Worm (Caenorhabditis elegans) whole organism, young adult: ENCODE results near the gene ccz-1.

Experiments
- B0019.2 ChIP-seq: fragments of 200-800 bp; sonication (Bioruptor generic); conservative IDR thresholded peaks from 2 replicates; pipeline ENCODE4 v1.3.6; 2022; ENCODE audit warnings: missing genetic modification reagents, missing genetic modification characterization, missing compliant biosample characterization
- B0035.1 ChIP-seq: sonication (generic microtip); optimal IDR thresholded peaks from 2 replicates; lab custom pipeline; 2016; ENCODE audit warnings: missing genetic modification characterization, mild to moderate bottlenecking, missing compliant biosample characterization, missing genotype, missing genetic modification reagents
- C17E4.6 ChIP-seq: fragments of 200-800 bp; sonication (Bioruptor generic); IDR thresholded peaks from 2 replicates; pipeline ENCODE4 v1.3.6; 2022; ENCODE audit warnings: missing genetic modification reagents, missing genetic modification characterization, missing compliant biosample characterization
- F37B4.10 ChIP-seq: fragments of 200-800 bp; sonication (Bioruptor generic); IDR thresholded peaks from 2 replicates; pipeline ENCODE4 v1.3.6; 2022; ENCODE audit warnings: missing genetic modification characterization, missing compliant biosample characterization
- F57A8.1 ChIP-seq: fragments of 200-800 bp; sonication (Bioruptor generic); optimal IDR thresholded peaks from 2 replicates; lab custom pipeline; 2018; ENCODE audit warnings: mild to moderate bottlenecking, missing genetic modification characterization, moderate library complexity, missing compliant biosample characterization
- K11D2.4 ChIP-seq: fragments of 200-800 bp; sonication (Bioruptor generic); IDR thresholded peaks from 2 replicates; pipeline ENCODE4 v1.3.6; 2022; ENCODE audit warnings: missing genetic modification reagents, missing genetic modification characterization, missing compliant biosample characterization
- T07F8.4 ChIP-seq: sonication (generic microtip); optimal IDR thresholded peaks from 2 replicates; lab custom pipeline; 2016; ENCODE audit warnings: mild to moderate bottlenecking, missing genetic modification characterization, moderate library complexity, missing compliant biosample characterization
- Y53G8AR.9 ChIP-seq: fragments of 200-800 bp; sonication (Bioruptor generic); conservative IDR thresholded peaks from 2 replicates; pipeline ENCODE4 v1.3.6; 2022; ENCODE audit warnings: missing genetic modification reagents, missing genetic modification characterization, missing compliant biosample characterization
- Y67H2A.10 ChIP-seq: fragments of 200-800 bp; sonication (Bioruptor generic); conservative IDR thresholded peaks from 2 replicates; pipeline ENCODE4 v1.3.6; 2022; ENCODE audit warnings: missing genetic modification reagents, missing genetic modification characterization, missing compliant biosample characterization
- Y79H2A.3 ChIP-seq: fragments of 200-800 bp; sonication (Bioruptor generic); conservative IDR thresholded peaks from 2 replicates; pipeline ENCODE4 v1.3.6; 2022; ENCODE audit warnings: missing genetic modification reagents, missing genetic modification characterization, missing compliant biosample characterization
- Y95B8A.8 ChIP-seq: fragments of 200-800 bp; sonication (Bioruptor generic); IDR thresholded peaks from 2 replicates; pipeline ENCODE4 v1.3.6; 2022; ENCODE audit warnings: missing genetic modification reagents, missing genetic modification characterization, missing compliant biosample characterization
- ZK185.1 ChIP-seq: sonication (generic microtip); optimal IDR thresholded peaks from 2 replicates; lab custom pipeline; 2016; ENCODE audit warnings: mild to moderate bottlenecking, missing genetic modification characterization, missing compliant biosample characterization; ENCODE audit not compliant: poor library complexity, severe bottlenecking
- attf-3 ChIP-seq: fragments of 200-800 bp; sonication (Bioruptor generic); conservative IDR thresholded peaks from 2 replicates; pipeline ENCODE4 v1.3.6; 2022; ENCODE audit warnings: missing genetic modification reagents, missing genetic modification characterization, missing compliant biosample characterization
- ceh-27 ChIP-seq: fragments of 200-800 bp; sonication (Bioruptor generic); optimal IDR thresholded peaks from 2 replicates; lab custom pipeline; 2018; ENCODE audit warnings: mild to moderate bottlenecking, missing genetic modification characterization, moderate library complexity, missing compliant biosample characterization
- ceh-58 ChIP-seq: fragments of 200-800 bp; sonication (Bioruptor generic); IDR thresholded peaks from 2 replicates; pipeline ENCODE4 v1.3.6; 2022; ENCODE audit warnings: missing genetic modification characterization, missing compliant biosample characterization
- dox-1 ChIP-seq: fragments of 200-800 bp; sonication (Bioruptor generic); IDR thresholded peaks from 2 replicates; pipeline ENCODE4 v1.3.6; 2022; ENCODE audit warnings: missing genetic modification reagents, missing genetic modification characterization, missing compliant biosample characterization
- egl-18 ChIP-seq: fragments of 200-800 bp; sonication (Bioruptor generic); IDR thresholded peaks from 2 replicates; pipeline ENCODE4 v1.3.6; 2022; ENCODE audit warnings: missing genetic modification reagents, missing genetic modification characterization, missing compliant biosample characterization
- egl-44 ChIP-seq: fragments of 200-800 bp; sonication (Bioruptor generic); IDR thresholded peaks from 2 replicates; pipeline ENCODE4 v1.3.6; 2022; ENCODE audit warnings: missing genetic modification reagents, missing genetic modification characterization, missing compliant biosample characterization
- ets-4 ChIP-seq: fragments of 200-800 bp; sonication (Bioruptor generic); optimal IDR thresholded peaks from 2 replicates; lab custom pipeline; 2018; ENCODE audit warnings: mild to moderate bottlenecking, missing genetic modification characterization, missing compliant biosample characterization
- hlh-12 ChIP-seq: sonication (generic microtip); optimal IDR thresholded peaks from 2 replicates; lab custom pipeline; 2016; ENCODE audit warnings: missing genetic modification characterization, missing compliant biosample characterization
- hsf-1 ChIP-seq: fragments of 200-800 bp; sonication (Bioruptor generic); IDR thresholded peaks from 2 replicates; pipeline ENCODE4 v1.3.6; 2022; ENCODE audit warnings: missing genetic modification reagents, missing genetic modification characterization, missing compliant biosample characterization
- lag-1 ChIP-seq: fragments of 200-800 bp; sonication (Bioruptor generic); IDR thresholded peaks from 2 replicates; pipeline ENCODE4 v1.3.6; 2022; ENCODE audit warnings: missing genetic modification reagents, missing genetic modification characterization, missing compliant biosample characterization
- let-607 ChIP-seq, 2 experiments: fragments of 200-800 bp in 1 of 2; sonication (Bioruptor generic) in 1 of 2; sonication (generic microtip) in 1 of 2; optimal IDR thresholded peaks; 2 replicates each; lab custom pipeline; 2016 to 2018; ENCODE audit warnings: mild to moderate bottlenecking in 2 of 2, missing compliant biosample characterization in 2 of 2, missing genetic modification characterization in 2 of 2, moderate library complexity in 2 of 2, missing genotype in 1 of 2
- lin-54 ChIP-seq: fragments of 200-800 bp; sonication (Bioruptor generic); optimal IDR thresholded peaks from 2 replicates; lab custom pipeline; 2018; ENCODE audit warnings: mild to moderate bottlenecking, missing genetic modification characterization, missing compliant biosample characterization
- lir-1 ChIP-seq: fragments of 200-800 bp; sonication (Bioruptor generic); conservative IDR thresholded peaks from 2 replicates; pipeline ENCODE4 v1.3.6; 2022; ENCODE audit warnings: missing genetic modification reagents, missing genetic modification characterization, missing compliant biosample characterization
- lsl-1 ChIP-seq: fragments of 200-800 bp; sonication (Bioruptor generic); optimal IDR thresholded peaks from 2 replicates; lab custom pipeline; 2018; ENCODE audit warnings: mild to moderate bottlenecking, missing genetic modification characterization, moderate library complexity, missing compliant biosample characterization
- madf-8 ChIP-seq: fragments of 200-800 bp; sonication (Bioruptor generic); conservative IDR thresholded peaks from 2 replicates; pipeline ENCODE4 v1.3.6; 2022; ENCODE audit warnings: missing genetic modification reagents, missing genetic modification characterization, missing compliant biosample characterization
- mxl-1 ChIP-seq: sonication (generic microtip); optimal IDR thresholded peaks from 2 replicates; lab custom pipeline; 2016; ENCODE audit warnings: missing genetic modification characterization, missing compliant biosample characterization
- nfyb-1 ChIP-seq: fragments of 200-800 bp; sonication (Bioruptor generic); IDR thresholded peaks from 2 replicates; pipeline ENCODE4 v1.3.6; 2022; ENCODE audit warnings: missing genetic modification reagents, missing genetic modification characterization, missing compliant biosample characterization
- nhr-120 ChIP-seq: fragments of 200-800 bp; sonication (Bioruptor generic); IDR thresholded peaks from 2 replicates; pipeline ENCODE4 v1.3.6; 2022; ENCODE audit warnings: missing genetic modification characterization, missing compliant biosample characterization
- nhr-27 ChIP-seq: fragments of 200-800 bp; sonication (Bioruptor generic); optimal IDR thresholded peaks from 2 replicates; lab custom pipeline; 2018; ENCODE audit warnings: mild to moderate bottlenecking, missing genetic modification characterization, moderate library complexity, missing compliant biosample characterization
- nhr-80 ChIP-seq: sonication (generic microtip); optimal IDR thresholded peaks from 2 replicates; lab custom pipeline; 2016; ENCODE audit warnings: missing genetic modification characterization, missing compliant biosample characterization
- nhr-90 ChIP-seq: sonication (generic microtip); optimal IDR thresholded peaks from 2 replicates; lab custom pipeline; 2016; ENCODE audit warnings: missing genotype, mild to moderate bottlenecking, missing genetic modification characterization, missing compliant biosample characterization
- pbrm-1 ChIP-seq: fragments of 200-800 bp; sonication (Bioruptor generic); IDR thresholded peaks from 2 replicates; pipeline ENCODE4 v1.3.6; 2022; ENCODE audit warnings: missing genetic modification reagents, missing genetic modification characterization, missing compliant biosample characterization
- rcor-1 ChIP-seq: fragments of 200-800 bp; sonication (Bioruptor generic); IDR thresholded peaks from 2 replicates; pipeline ENCODE4 v1.3.6; 2022; ENCODE audit warnings: missing genetic modification reagents, missing genetic modification characterization, missing compliant biosample characterization
- rec-8 ChIP-seq, 2 experiments: sonication (generic microtip); optimal IDR thresholded peaks; 2 replicates each; lab custom pipeline; 2016; ENCODE audit warnings: mild to moderate bottlenecking in 2 of 2, missing genetic modification characterization in 2 of 2, missing genetic modification reagents in 2 of 2, missing genotype in 2 of 2, missing biosample characterization in 1 of 2, missing compliant biosample characterization in 1 of 2, moderate library complexity in 1 of 2
- rpc-1 ChIP-seq, 2 experiments: fragments of 150-350 bp in 1 of 2; sonication (generic microtip) in 1 of 2; optimal IDR thresholded peaks; 2 replicates each; lab custom pipeline; 2014 to 2018; ENCODE audit warnings: missing biosample characterization in 1 of 2, missing genetic modification characterization in 1 of 2, missing genetic modification reagents in 1 of 2, missing genotype in 1 of 2
- sdz-38 ChIP-seq: sonication (generic microtip); optimal IDR thresholded peaks from 2 replicates; lab custom pipeline; 2016; ENCODE audit warnings: missing genotype, missing genetic modification characterization, missing compliant biosample characterization
- snpc-1.1 ChIP-seq: sonication (generic microtip); optimal IDR thresholded peaks from 2 replicates; lab custom pipeline; 2017; ENCODE audit warnings: missing genetic modification characterization, mild to moderate bottlenecking, missing compliant biosample characterization, antibody characterized with exemption, moderate library complexity, missing genotype, missing genetic modification reagents; ENCODE audit not compliant: insufficient read depth
- snpc-3.4 ChIP-seq: sonication (generic microtip); optimal IDR thresholded peaks from 2 replicates; lab custom pipeline; 2017; ENCODE audit warnings: missing genetic modification characterization, mild to moderate bottlenecking, missing compliant biosample characterization, antibody characterized with exemption, moderate library complexity, missing genotype, missing genetic modification reagents
- snpc-4 ChIP-seq, 5 experiments: fragments of 150-350 bp in 1 of 5; sonication (generic microtip) in 4 of 5; optimal IDR thresholded peaks; 2 replicates each; lab custom pipeline; 2014 to 2018; ENCODE audit warnings: missing genetic modification characterization in 5 of 5, missing biosample characterization in 3 of 5, antibody characterized with exemption in 2 of 5, mild to moderate bottlenecking in 2 of 5, missing compliant biosample characterization in 2 of 5, missing genotype in 2 of 5, moderate library complexity in 2 of 5, missing genetic modification reagents in 1 of 5
- somi-1 ChIP-seq: fragments of 200-800 bp; sonication (Bioruptor generic); optimal IDR thresholded peaks from 2 replicates; lab custom pipeline; 2018; ENCODE audit warnings: mild to moderate bottlenecking, missing genetic modification characterization, missing compliant biosample characterization
- xnd-1 ChIP-seq: sonication (generic microtip); optimal IDR thresholded peaks from 2 replicates; lab custom pipeline; 2016; ENCODE audit warnings: missing genotype, missing genetic modification reagents, missing genetic modification characterization, missing compliant biosample characterization
- ztf-26 ChIP-seq: sonication (generic microtip); optimal IDR thresholded peaks from 2 replicates; lab custom pipeline; 2017; ENCODE audit warnings: missing genetic modification characterization, missing compliant biosample characterization
- ztf-3 ChIP-seq: fragments of 200-800 bp; sonication (Bioruptor generic); optimal IDR thresholded peaks from 2 replicates; lab custom pipeline; 2018; ENCODE audit warnings: mild to moderate bottlenecking, missing genetic modification characterization, missing compliant biosample characterization
- ztf-6 ChIP-seq: fragments of 200-800 bp; sonication (Bioruptor generic); IDR thresholded peaks from 2 replicates; pipeline ENCODE4 v1.3.6; 2022; ENCODE audit warnings: missing genetic modification reagents, missing genetic modification characterization, missing compliant biosample characterization

ccz-1 gene

DNA sequence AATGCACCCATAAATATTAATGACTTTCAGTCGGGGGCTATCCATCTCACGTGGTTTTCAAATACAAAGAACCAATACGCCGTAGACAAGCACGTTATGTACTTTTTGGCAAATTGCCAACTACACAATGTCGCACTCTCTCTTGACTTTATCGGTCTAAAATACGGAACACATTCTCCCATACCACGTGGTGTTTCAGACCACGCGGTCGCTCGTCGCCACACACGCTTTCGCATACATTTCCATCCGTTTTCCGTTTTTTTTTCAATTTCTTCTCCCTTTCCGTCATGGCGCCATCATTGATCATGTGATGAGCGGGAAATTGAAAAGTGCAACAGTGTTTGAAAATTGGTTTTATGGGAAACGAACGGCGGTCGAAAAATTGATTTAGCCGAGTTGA lies 20.1 kb upstream of the ccz-1 start (continued):
- TF ChIP-seq lsl-1 (GFP tag; lab: Kevin White, UChicago) (no peak), snpc-1.1 (no peak), ztf-3 (GFP tag; lab: Kevin White, UChicago) (peak; percentile 79), hlh-12 (tag; lab: Kevin White, UChicago) (no peak), let-607 (tag; optimal IDR thresholded peaks at IDR 0.05; lab: Kevin White, UChicago) (peak; percentile 79 to 82), nhr-90 (peak; percentile 75), Y79H2A.3 (GFP tag; lab: Robert Waterston, UW) (no peak), ztf-6 (peak; percentile 67; the same call in 1 of the 2 replicates), egl-44 (GFP tag; lab: Robert Waterston, UW) (0 out of 2 replicates have a peak, but pooled peaks have one; percentile 61), ets-4 (GFP tag; lab: Kevin White, UChicago) (no peak), hsf-1 (GFP tag; lab: Robert Waterston, UW) (no peak), nfyb-1 (GFP tag; lab: Robert Waterston, UW) (peak; percentile 91), nhr-120 (GFP tag; lab: Robert Waterston, UW) (no peak), rcor-1 (GFP tag; lab: Robert Waterston, UW) (peak; percentile 59), Y95B8A.8 (peak; percentile 76), xnd-1 (no peak), somi-1 (GFP tag; lab: Kevin White, UChicago) (peak; percentile 97), K11D2.4 (GFP tag; lab: Robert Waterston, UW) (peak; percentile 91), sdz-38 (no peak), pbrm-1 (peak; percentile 64), dox-1 (GFP tag; lab: Robert Waterston, UW) (peak; percentile 80), Y53G8AR.9 (GFP tag; lab: Robert Waterston, UW) (peak; percentile 84), attf-3 (GFP tag; lab: Robert Waterston, UW) (no peak), nhr-80 (peak; percentile 88), rpc-1 (optimal IDR thresholded peaks at IDR 0.05; lab: Kevin White, UChicago) (no peak), rpc-1 (tag; optimal IDR thresholded peaks at IDR 0.05; lab: Kevin White, UChicago) (no peak), C17E4.6 (GFP tag; lab: Robert Waterston, UW) (no peak), ztf-26 (peak; percentile 96), F57A8.1 (no peak), ceh-58 (GFP tag; lab: Robert Waterston, UW) (no peak), T07F8.4 (tag; lab: Kevin White, UChicago) (no peak), B0035.1 (tag; lab: Kevin White, UChicago) (no peak), F37B4.10 (GFP tag; lab: Robert Waterston, UW) (peak; percentile 90; the same call in 1 of the 2 replicates), lin-54 (GFP tag; lab: Kevin White, UChicago) (peak; percentile 66), Y67H2A.10 (no peak), lag-1 (GFP tag; lab: Robert Waterston, UW) (no peak), madf-8 (GFP tag; lab: Robert Waterston, UW) (no peak), snpc-3.4 (tag; lab: Kevin White, UChicago) (no peak), mxl-1 (tag; lab: Kevin White, UChicago) (no peak), egl-18 (GFP tag; lab: Robert Waterston, UW) (no peak), B0019.2 (GFP tag; lab: Robert Waterston, UW) (no peak), ZK185.1 (tag; lab: Kevin White, UChicago) (peak; percentile 67), lir-1 (peak; percentile 81; the same call in 1 of the 2 replicates), rec-8 (tag; optimal IDR thresholded peaks at IDR 0.05; lab: Kevin White, UChicago) (no peak), ceh-27 (peak; percentile 18), snpc-4 (GFP tag; optimal IDR thresholded peaks at IDR 0.05; lab: Kevin White, UChicago) (no peak), snpc-4 (tag; optimal IDR thresholded peaks at IDR 0.05; lab: Kevin White, UChicago) (peak in 2 of 4 experiments; percentile 28 to 51), nhr-27 (tag; lab: Kevin White, UChicago) (no peak)
